Worm (Caenorhabditis elegans) whole organism, early embryonic: ENCODE results near the gene rpa-1.

ENCODE experiments used
- flt-1 ChIP-seq: fragments of 200-800 bp; sonication (Bioruptor generic); IDR thresholded peaks from 2 replicates; pipeline ENCODE4 v1.3.6; 2022; ENCODE audit warnings: missing genetic modification characterization, missing compliant biosample characterization
- tbx-37 ChIP-seq: fragments of 200-800 bp; sonication (Bioruptor generic); conservative IDR thresholded peaks from 2 replicates; pipeline ENCODE4 v1.3.6; 2022; ENCODE audit warnings: missing genetic modification reagents, missing genetic modification characterization, missing compliant biosample characterization

DNA sequence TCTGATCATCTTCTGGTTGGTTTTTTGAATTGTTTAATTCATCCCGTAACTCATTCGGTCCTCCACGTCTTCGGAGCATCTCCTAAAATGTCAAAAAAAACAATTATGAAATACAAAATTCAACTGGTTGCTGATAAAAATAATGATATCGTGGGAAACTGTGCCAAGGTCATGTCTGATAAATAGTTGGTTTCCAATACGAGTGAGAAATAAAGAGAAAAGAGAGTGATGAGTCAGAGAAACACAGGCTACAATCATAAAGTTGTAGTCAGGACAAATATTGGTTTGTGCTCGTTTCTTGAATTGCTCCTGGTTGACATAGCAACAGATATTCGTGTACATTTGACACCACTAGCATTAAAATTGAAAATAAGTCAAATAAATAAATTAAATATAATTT, 40.8 kb downstream of the rpa-1 start, which contains the start of gene B0495.7:
- no peak for TF ChIP-seq flt-1 (GFP tag; lab: Robert Waterston, UW)
- no peak for TF ChIP-seq tbx-37 (GFP tag; lab: Robert Waterston, UW)
